Worm (Caenorhabditis elegans): ENCODE data around the gene lin-13.

The lin-13 gene

DNA sequence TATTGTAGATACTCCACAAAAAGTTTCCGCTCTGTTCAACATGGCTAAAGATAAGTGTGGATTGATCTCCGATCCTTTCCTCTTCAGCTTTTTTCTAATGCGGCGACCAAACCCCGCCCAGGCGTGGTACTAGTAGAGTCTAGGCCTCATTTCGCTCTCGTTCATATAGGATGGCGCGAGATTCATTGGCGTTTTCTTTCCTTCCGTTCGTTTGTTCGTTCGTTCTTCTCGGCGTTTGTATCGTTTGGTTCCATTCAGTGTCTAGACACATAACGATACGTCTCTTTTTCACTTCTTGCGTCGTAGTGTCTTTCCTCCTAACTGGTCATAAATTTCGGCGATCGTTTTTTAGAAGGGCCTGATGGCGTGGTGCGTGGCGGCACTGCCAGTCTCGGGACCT lies 19.8 kb upstream of the lin-13 start:
- TF ChIP-seq nhr-11 (tag; optimal IDR thresholded peaks at IDR 0.05), result no peak
- TF ChIP-seq nhr-77 (tag; optimal IDR thresholded peaks at IDR 0.05), result no peak
- no peak for TF ChIP-seq unc-39 (tag; optimal IDR thresholded peaks at IDR 0.05)

DNA sequence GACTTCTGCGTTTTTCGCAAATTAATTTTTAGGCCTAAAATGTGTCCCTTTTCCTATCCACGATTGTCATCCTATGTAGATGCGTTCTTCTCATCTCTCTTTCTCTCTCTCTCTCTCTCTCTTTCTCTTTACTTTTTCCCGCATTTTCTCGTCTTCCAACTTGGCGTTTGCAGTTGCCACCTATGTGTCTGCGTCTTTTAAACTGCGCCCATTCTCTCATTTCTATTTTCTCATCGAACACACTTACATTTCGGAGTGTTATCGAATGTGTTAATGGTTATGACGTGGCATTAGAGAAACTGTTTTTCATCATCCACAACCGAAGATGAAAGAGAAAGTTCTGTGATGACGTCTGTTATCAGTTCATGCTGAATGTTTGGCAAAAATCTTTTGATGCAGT lies 19.2 kb upstream of the lin-13 start:
- TF ChIP-seq lin-11 (tag; optimal IDR thresholded peaks at IDR 0.05), result no peak
- peak; percentile 18 to 19 for TF ChIP-seq mdl-1 (tag; optimal IDR thresholded peaks at IDR 0.05)
- no peak for TF ChIP-seq unc-39 (tag; optimal IDR thresholded peaks at IDR 0.05)
- no peak for TF ChIP-seq ceh-82 (tag; optimal IDR thresholded peaks at IDR 0.05)
- TF ChIP-seq C34F6.9 (tag; optimal IDR thresholded peaks at IDR 0.05), result peak; percentile 66
- no peak for TF ChIP-seq nhr-12 (tag; optimal IDR thresholded peaks at IDR 0.05)
- peak; percentile 47 for TF ChIP-seq lin-13 (GFP tag; optimal IDR thresholded peaks at IDR 0.05)
- peak; percentile 49 for TF ChIP-seq F13H6.1 (tag; optimal IDR thresholded peaks at IDR 0.05)
- TF ChIP-seq mab-5 (tag; optimal IDR thresholded peaks at IDR 0.05), result no peak
- no peak for TF ChIP-seq elt-1 (tag; optimal IDR thresholded peaks at IDR 0.05)
- no peak for TF ChIP-seq nhr-10 (tag; optimal IDR thresholded peaks at IDR 0.05)
- TF ChIP-seq skn-1 (tag; optimal IDR thresholded peaks at IDR 0.05), result no peak
- TF ChIP-seq fos-1 (tag; optimal IDR thresholded peaks at IDR 0.05), result peak; percentile 94
- no peak for TF ChIP-seq snpc-4 (tag; optimal IDR thresholded peaks at IDR 0.05)
- TF ChIP-seq Y55F3AM.14 (GFP tag; optimal IDR thresholded peaks at IDR 0.05), result peak; percentile 35
- no peak for TF ChIP-seq nhr-23 (tag; optimal IDR thresholded peaks at IDR 0.05)
- TF ChIP-seq nhr-77 (tag; optimal IDR thresholded peaks at IDR 0.05), result no peak
- peak; percentile 50 for TF ChIP-seq ama-1 (optimal IDR thresholded peaks at IDR 0.05)
- peak in 1 of 2 experiments; percentile 76 for TF ChIP-seq lsy-2 (tag; optimal IDR thresholded peaks at IDR 0.05)
- TF ChIP-seq ztf-4 (tag; optimal IDR thresholded peaks at IDR 0.05), result peak; percentile 22
- TF ChIP-seq gmeb-1 (tag; optimal IDR thresholded peaks at IDR 0.05), result peak; percentile 49
- TF ChIP-seq ceh-16 (tag; optimal IDR thresholded peaks at IDR 0.05), result no peak
- TF ChIP-seq nhr-237 (tag; optimal IDR thresholded peaks at IDR 0.05), result no peak
- TF ChIP-seq egl-27 (tag; optimal IDR thresholded peaks at IDR 0.05), result no peak
- TF ChIP-seq aly-2 (tag; optimal IDR thresholded peaks at IDR 0.05), result no peak
- peak; percentile 3 for TF ChIP-seq nhr-6 (tag; optimal IDR thresholded peaks at IDR 0.05)
- peak; percentile 74 for TF ChIP-seq nhr-129 (tag; optimal IDR thresholded peaks at IDR 0.05)
- TF ChIP-seq R02D3.7 (tag; optimal IDR thresholded peaks at IDR 0.05), result no peak
- TF ChIP-seq unc-55 (GFP tag; optimal IDR thresholded peaks at IDR 0.05), result peak; percentile 69
- peak; percentile 82 for TF ChIP-seq blmp-1 (tag; optimal IDR thresholded peaks at IDR 0.05; ENCODE audit: insufficient read depth)
- TF ChIP-seq zag-1 (tag; optimal IDR thresholded peaks at IDR 0.05), result peak; percentile 44
- peak; percentile 59 for TF ChIP-seq sma-9 (GFP tag; optimal IDR thresholded peaks at IDR 0.05)
- TF ChIP-seq sma-9 (tag; optimal IDR thresholded peaks at IDR 0.05), result no peak
- TF ChIP-seq crh-2 (tag; optimal IDR thresholded peaks at IDR 0.05), result peak; percentile 99
- TF ChIP-seq alr-1 (tag; optimal IDR thresholded peaks at IDR 0.05), result no peak
- TF ChIP-seq unc-62 (GFP tag; optimal IDR thresholded peaks at IDR 0.05), result no peak
- TF ChIP-seq mbf-1 (tag; optimal IDR thresholded peaks at IDR 0.05), result no peak
- TF ChIP-seq sem-4 (tag; optimal IDR thresholded peaks at IDR 0.05), result peak; percentile 74
- no peak for TF ChIP-seq elt-3 (tag; optimal IDR thresholded peaks at IDR 0.05)
- TF ChIP-seq nhr-11 (tag; optimal IDR thresholded peaks at IDR 0.05), result no peak
- TF ChIP-seq sma-3 (GFP tag; optimal IDR thresholded peaks at IDR 0.05), result peak; percentile 83
- no peak for TF ChIP-seq dmd-4 (tag; optimal IDR thresholded peaks at IDR 0.05)
- TF ChIP-seq ztf-1 (GFP tag; conservative IDR thresholded peaks at IDR 0.05), result no peak
- no peak for TF ChIP-seq ztf-11 (tag; optimal IDR thresholded peaks at IDR 0.05)
- TF ChIP-seq nhr-21 (tag; optimal IDR thresholded peaks at IDR 0.05), result peak; percentile 50
- TF ChIP-seq peb-1 (tag; optimal IDR thresholded peaks at IDR 0.05), result no peak
- no peak for TF ChIP-seq ZK546.5 (tag; optimal IDR thresholded peaks at IDR 0.05)
- TF ChIP-seq nhr-25 (tag; optimal IDR thresholded peaks at IDR 0.05), result peak; percentile 45
- TF ChIP-seq lin-39 (tag; optimal IDR thresholded peaks at IDR 0.05), result no peak

Measured in whole organism, L2 larva.